Worm (Caenorhabditis elegans): ENCODE data around the gene nlp-21.
A peak's percentile ranks its signal among the peaks of the same experiment; 100 is the strongest.

Gene nlp-21

ce11 chrIII:11361394-11361793 is 31.7 kb downstream of the nlp-21 start:
- no peak for TF ChIP-seq mdl-1 (tag; optimal IDR thresholded peaks at IDR 0.05)
- no peak for TF ChIP-seq ceh-28 (tag; optimal IDR thresholded peaks at IDR 0.05)
- no peak for TF ChIP-seq ztf-11 (tag; optimal IDR thresholded peaks at IDR 0.05)
- no peak for TF ChIP-seq unc-39 (tag; optimal IDR thresholded peaks at IDR 0.05)

ce11 chrIII:11360156-11360555 is 32.9 kb downstream of the nlp-21 start, which contains the start of gene T28D6.4:
Gene T28D6.4, plus strand, starts transcription at chrIII:11360456.
- TF ChIP-seq lin-39 (tag; optimal IDR thresholded peaks at IDR 0.05): peak; percentile 4
- TF ChIP-seq ztf-4 (tag; optimal IDR thresholded peaks at IDR 0.05): no peak

ce11 chrIII:11359422-11359821 is 33.6 kb downstream of the nlp-21 start:
- TF ChIP-seq zag-1 (tag; optimal IDR thresholded peaks at IDR 0.05): no peak
- TF ChIP-seq nhr-67 (tag; optimal IDR thresholded peaks at IDR 0.05): no peak
- no peak for TF ChIP-seq mdl-1 (tag; optimal IDR thresholded peaks at IDR 0.05)
- TF ChIP-seq eor-1 (tag; optimal IDR thresholded peaks at IDR 0.05): no peak
- TF ChIP-seq fos-1 (tag; optimal IDR thresholded peaks at IDR 0.05): no peak
- TF ChIP-seq daf-12 (tag; optimal IDR thresholded peaks at IDR 0.05): no peak
- TF ChIP-seq elt-2 (tag; optimal IDR thresholded peaks at IDR 0.05): no peak
- no peak for TF ChIP-seq unc-39 (tag; optimal IDR thresholded peaks at IDR 0.05)
- no peak for TF ChIP-seq jun-1 (tag; optimal IDR thresholded peaks at IDR 0.05)
- TF ChIP-seq elt-3 (tag; optimal IDR thresholded peaks at IDR 0.05): no peak
- TF ChIP-seq unc-62 (GFP tag; optimal IDR thresholded peaks at IDR 0.05): no peak
- no peak for TF ChIP-seq ama-1 (optimal IDR thresholded peaks at IDR 0.05)
- no peak for TF ChIP-seq elt-1 (tag; optimal IDR thresholded peaks at IDR 0.05)

- TF ChIP-seq mml-1 (tag; optimal IDR thresholded peaks at IDR 0.05) (no peak), daf-12 (tag; optimal IDR thresholded peaks at IDR 0.05) (no peak), skn-1 (tag; optimal IDR thresholded peaks at IDR 0.05) (no peak), hmg-11 (tag; optimal IDR thresholded peaks at IDR 0.05) (no peak)
Measured at ce11 chrIII:11358273-11358672, 34.8 kb downstream of the nlp-21 start.

ce11 chrIII:11357418-11357817 is 35.6 kb downstream of the nlp-21 start:
- no peak for TF ChIP-seq ztf-11 (tag; optimal IDR thresholded peaks at IDR 0.05)
- TF ChIP-seq zag-1 (tag; optimal IDR thresholded peaks at IDR 0.05): no peak
- TF ChIP-seq mdl-1 (tag; optimal IDR thresholded peaks at IDR 0.05): no peak
- TF ChIP-seq nhr-11 (tag; optimal IDR thresholded peaks at IDR 0.05): no peak
- no peak for TF ChIP-seq fos-1 (tag; optimal IDR thresholded peaks at IDR 0.05)
- no peak for TF ChIP-seq sea-2 (GFP tag; optimal IDR thresholded peaks at IDR 0.05)
- no peak for TF ChIP-seq fkh-2 (tag; optimal IDR thresholded peaks at IDR 0.05)
- no peak for TF ChIP-seq elt-3 (tag; optimal IDR thresholded peaks at IDR 0.05)
- TF ChIP-seq nfya-1 (tag; optimal IDR thresholded peaks at IDR 0.05; ENCODE audit: insufficient read depth): peak; percentile 2
- peak; percentile 9 for TF ChIP-seq pqm-1 (tag; optimal IDR thresholded peaks at IDR 0.05)
- no peak for TF ChIP-seq mml-1 (tag; optimal IDR thresholded peaks at IDR 0.05)
- TF ChIP-seq ZK546.5 (tag; optimal IDR thresholded peaks at IDR 0.05): no peak
- no peak for TF ChIP-seq unc-62 (GFP tag; optimal IDR thresholded peaks at IDR 0.05)
- TF ChIP-seq eor-1 (tag; optimal IDR thresholded peaks at IDR 0.05): no peak
- TF ChIP-seq R02D3.7 (tag; optimal IDR thresholded peaks at IDR 0.05): no peak
- TF ChIP-seq nhr-77 (tag; optimal IDR thresholded peaks at IDR 0.05): no peak
- TF ChIP-seq hmg-11 (tag; optimal IDR thresholded peaks at IDR 0.05): peak; percentile 17
- no peak for TF ChIP-seq nhr-237 (tag; optimal IDR thresholded peaks at IDR 0.05)
- no peak for TF ChIP-seq ceh-82 (tag; optimal IDR thresholded peaks at IDR 0.05)
- TF ChIP-seq aly-2 (tag; optimal IDR thresholded peaks at IDR 0.05): no peak
- no peak for TF ChIP-seq elt-1 (tag; optimal IDR thresholded peaks at IDR 0.05)
- TF ChIP-seq tbx-2 (tag; optimal IDR thresholded peaks at IDR 0.05): no peak
- TF ChIP-seq nhr-67 (tag; optimal IDR thresholded peaks at IDR 0.05): no peak
- TF ChIP-seq pha-4 (tag; optimal IDR thresholded peaks at IDR 0.05): peak; percentile 28
- no peak for TF ChIP-seq unc-39 (tag; optimal IDR thresholded peaks at IDR 0.05)
- no peak for TF ChIP-seq ceh-9 (tag; optimal IDR thresholded peaks at IDR 0.05)
- no peak for TF ChIP-seq nhr-76 (tag; optimal IDR thresholded peaks at IDR 0.05)
- no peak for TF ChIP-seq nhr-43 (tag; optimal IDR thresholded peaks at IDR 0.05; ENCODE audit: poor library complexity, severe bottlenecking)
- TF ChIP-seq jun-1 (tag; optimal IDR thresholded peaks at IDR 0.05): no peak
- TF ChIP-seq nhr-23 (tag; optimal IDR thresholded peaks at IDR 0.05): peak; percentile 21
- no peak for TF ChIP-seq fkh-10 (GFP tag; optimal IDR thresholded peaks at IDR 0.05)
- TF ChIP-seq ceh-16 (tag; optimal IDR thresholded peaks at IDR 0.05): no peak
- no peak for TF ChIP-seq snpc-4 (tag; optimal IDR thresholded peaks at IDR 0.05)
- no peak for TF ChIP-seq lin-15B (tag; optimal IDR thresholded peaks at IDR 0.05)
- no peak for TF ChIP-seq ceh-28 (tag; optimal IDR thresholded peaks at IDR 0.05)
- no peak for TF ChIP-seq egl-27 (tag; optimal IDR thresholded peaks at IDR 0.05)
- peak; percentile 58 for TF ChIP-seq elt-2 (tag; optimal IDR thresholded peaks at IDR 0.05)
- TF ChIP-seq egl-5 (tag; optimal IDR thresholded peaks at IDR 0.05): no peak
- no peak for TF ChIP-seq daf-12 (tag; optimal IDR thresholded peaks at IDR 0.05)
- no peak for TF ChIP-seq ztf-4 (tag; optimal IDR thresholded peaks at IDR 0.05)
- TF ChIP-seq lin-39 (tag; optimal IDR thresholded peaks at IDR 0.05): no peak

Data from whole organism, L3 larva.